Worm (Caenorhabditis elegans) whole organism, early embryonic: ENCODE data around the gene C15B12.4.

Experiments used
- B0310.2 ChIP-seq: sonication (generic microtip); optimal IDR thresholded peaks from 2 replicates; lab custom pipeline; 2016; ENCODE audit warnings: mild to moderate bottlenecking, missing genetic modification characterization, missing compliant biosample characterization
- ama-1 ChIP-seq: fragments of 150-350 bp; optimal IDR thresholded peaks from 2 replicates; lab custom pipeline; 2014
- ceh-13 ChIP-seq: fragments of 200-800 bp; sonication (Bioruptor generic); optimal IDR thresholded peaks from 2 replicates; lab custom pipeline; 2018; ENCODE audit warnings: mild to moderate bottlenecking, missing genetic modification characterization, missing compliant biosample characterization
- ceh-36 ChIP-seq: sonication (generic microtip); optimal IDR thresholded peaks from 2 replicates; lab custom pipeline; 2016; ENCODE audit warnings: missing genetic modification characterization, inconsistent platforms, missing compliant biosample characterization
- flt-1 ChIP-seq: fragments of 200-800 bp; sonication (Bioruptor generic); IDR thresholded peaks from 2 replicates; pipeline ENCODE4 v1.3.6; 2022; ENCODE audit warnings: missing genetic modification characterization, missing compliant biosample characterization
- hmbx-1 ChIP-seq: sonication (generic microtip); optimal IDR thresholded peaks from 2 replicates; lab custom pipeline; 2016; ENCODE audit warnings: mild to moderate bottlenecking, missing genetic modification characterization, missing compliant biosample characterization
- pes-1 ChIP-seq: fragments of 200-800 bp; sonication (Bioruptor generic); IDR thresholded peaks from 2 replicates; pipeline ENCODE4 v1.3.6; 2022; ENCODE audit warnings: missing genetic modification reagents, missing genetic modification characterization, missing compliant biosample characterization
- sea-1 ChIP-seq: fragments of 200-800 bp; sonication (Bioruptor generic); conservative IDR thresholded peaks from 2 replicates; pipeline ENCODE4 v1.3.6; 2022; ENCODE audit warnings: missing genetic modification characterization, missing compliant biosample characterization
- tbx-11 ChIP-seq: fragments of 200-800 bp; sonication (Bioruptor generic); IDR thresholded peaks from 2 replicates; pipeline ENCODE4 v1.3.6; 2022; ENCODE audit warnings: missing genetic modification characterization, missing compliant biosample characterization
- tbx-37 ChIP-seq: fragments of 200-800 bp; sonication (Bioruptor generic); conservative IDR thresholded peaks from 2 replicates; pipeline ENCODE4 v1.3.6; 2022; ENCODE audit warnings: missing genetic modification reagents, missing genetic modification characterization, missing compliant biosample characterization
- tra-4 ChIP-seq: sonication (generic microtip); optimal IDR thresholded peaks from 2 replicates; lab custom pipeline; 2017; ENCODE audit warnings: missing genetic modification characterization, missing compliant biosample characterization

DNA sequence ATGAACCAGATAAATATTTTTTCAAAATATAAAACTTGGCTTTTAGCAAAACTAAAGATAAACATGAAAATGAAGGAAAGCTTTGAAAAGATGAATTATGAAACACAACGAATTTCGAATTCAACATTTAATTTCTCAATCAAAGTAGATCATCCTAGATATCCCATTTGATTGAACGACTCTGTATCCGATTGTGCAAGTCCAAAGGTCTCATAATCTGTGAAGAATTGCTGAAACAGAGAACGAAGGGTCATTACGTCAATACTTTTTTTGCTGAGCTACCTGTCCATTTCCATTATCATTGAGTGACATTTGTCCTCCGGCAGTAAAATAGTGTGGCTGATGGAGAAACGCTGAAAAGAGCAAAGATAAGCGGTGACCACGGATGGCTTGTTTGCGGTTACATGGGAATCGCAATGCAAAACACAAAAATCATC is 49.1 kb upstream of the C15B12.4 start:
- TF ChIP-seq tbx-37 (GFP tag; lab: Robert Waterston, UW) (no peak), ama-1 (lab: Kevin White, UChicago) (no peak), tbx-11 (no peak), B0310.2 (tag; lab: Kevin White, UChicago) (no peak), pes-1 (GFP tag; lab: Robert Waterston, UW) (no peak), ceh-36 (tag; lab: Kevin White, UChicago) (no peak), sea-1 (GFP tag; lab: Robert Waterston, UW) (no peak), ceh-13 (no peak), flt-1 (GFP tag; lab: Robert Waterston, UW) (no peak), hmbx-1 (tag; lab: Kevin White, UChicago) (no peak), tra-4 (tag; lab: Kevin White, UChicago) (no peak)
